Worm (Caenorhabditis elegans): ENCODE measurements around the gene ham-2.

DNA sequence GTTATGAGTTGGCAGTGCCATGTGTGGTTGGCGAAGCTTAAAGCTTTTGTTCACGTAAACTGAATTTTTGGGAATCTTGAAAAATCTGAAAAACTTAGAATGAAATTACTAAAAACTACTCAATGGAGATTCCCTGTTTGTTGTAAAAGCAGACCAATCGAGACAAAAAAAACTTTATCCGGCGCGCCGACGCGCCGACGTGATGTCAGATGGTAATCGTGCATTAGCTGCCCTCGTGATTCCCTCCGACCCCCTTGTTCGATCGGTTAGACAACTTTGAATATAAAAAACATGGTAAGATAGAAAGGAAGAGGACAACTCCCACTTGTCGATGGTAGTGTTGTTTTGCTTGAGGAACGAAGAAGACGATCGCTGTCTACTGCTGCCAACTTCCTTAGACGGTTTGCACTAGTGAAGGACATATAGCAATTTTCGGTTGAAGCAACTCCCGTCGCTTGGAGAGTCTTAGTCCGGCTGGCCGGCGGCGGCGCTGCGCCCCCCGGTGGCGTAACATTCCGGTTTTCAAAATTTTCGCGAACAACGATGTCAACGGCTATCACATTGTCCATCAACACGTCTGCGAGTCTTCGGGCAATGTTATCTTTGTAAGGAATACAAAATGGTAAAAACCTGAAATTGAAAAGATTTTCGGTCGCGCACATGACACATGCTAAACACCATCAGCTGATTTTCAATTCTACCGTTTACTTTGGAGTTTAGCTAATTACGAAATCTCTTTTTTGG, 4.5 kb upstream of the ham-2 start, which contains the start of gene C07A12.18:
- no peak for TF ChIP-seq ref-1 (GFP tag; conservative IDR thresholded peaks at IDR 0.05)
- TF ChIP-seq flt-1 (GFP tag; IDR thresholded peaks at IDR 0.05): no peak
- no peak for TF ChIP-seq klf-2 (GFP tag; conservative IDR thresholded peaks at IDR 0.05)
- TF ChIP-seq T22C8.4 (GFP tag; IDR thresholded peaks at IDR 0.05): no peak
- TF ChIP-seq tab-1 (GFP tag; IDR thresholded peaks at IDR 0.05): no peak
- TF ChIP-seq ztf-23 (GFP tag; IDR thresholded peaks at IDR 0.05): no peak
- no peak for TF ChIP-seq ztf-29 (GFP tag; IDR thresholded peaks at IDR 0.05)
- TF ChIP-seq cog-1 (tag; optimal IDR thresholded peaks at IDR 0.05): no peak

Data from whole organism, midembryonic.